Fruit fly (Drosophila melanogaster) whole organism, embryonic: ENCODE measurements around the gene CG13056.

Experiments
- Aef1 ChIP-seq: fragments of 200-800 bp; sonication (Bioruptor generic); IDR thresholded peaks from 3 replicates; pipeline ENCODE4 v1.3.6; 2022; ENCODE audit warnings: missing biosample characterization, missing genetic modification characterization
- BEAF-32 ChIP-seq: fragments of 200-800 bp; sonication (Bioruptor generic); optimal IDR thresholded peaks from 3 replicates; lab custom pipeline; 2017; ENCODE audit warnings: missing biosample characterization, missing genetic modification characterization, mild to moderate bottlenecking, moderate library complexity, missing genetic modification reagents
- CG12391 ChIP-seq: fragments of 200-800 bp; sonication (Bioruptor generic); optimal IDR thresholded peaks from 3 replicates; lab custom pipeline; 2018; ENCODE audit warnings: missing biosample characterization, mild to moderate bottlenecking, missing genetic modification characterization, moderate library complexity
- CG12769 ChIP-seq: fragments of 200-800 bp; sonication (Bioruptor generic); optimal IDR thresholded peaks from 2 replicates; lab custom pipeline; 2019; ENCODE audit warnings: missing biosample characterization, mild to moderate bottlenecking, missing genetic modification characterization, moderate library complexity
- CG17186 ChIP-seq: fragments of 200-800 bp; sonication (Bioruptor generic); optimal IDR thresholded peaks from 3 replicates; lab custom pipeline; 2017; ENCODE audit warnings: missing biosample characterization, missing genetic modification reagents, missing genetic modification characterization
- CG2678 ChIP-seq: fragments of 200-800 bp; sonication (Bioruptor generic); optimal IDR thresholded peaks from 3 replicates; lab custom pipeline; 2019; ENCODE audit warnings: missing biosample characterization, mild to moderate bottlenecking, missing genetic modification characterization, moderate library complexity
- CG31224 ChIP-seq: fragments of 200-800 bp; sonication (Bioruptor generic); IDR thresholded peaks from 2 replicates; pipeline ENCODE4 v1.3.6; 2022; ENCODE audit warnings: missing biosample characterization, missing genetic modification characterization
- CG32532 ChIP-seq: fragments of 200-800 bp; sonication (Bioruptor generic); IDR thresholded peaks from 2 replicates; pipeline ENCODE4 v1.3.6; 2022; ENCODE audit warnings: missing biosample characterization, missing genetic modification characterization
- CG5180 ChIP-seq: fragments of 200-800 bp; sonication (Bioruptor generic); optimal IDR thresholded peaks from 3 replicates; lab custom pipeline; 2017; ENCODE audit warnings: missing biosample characterization, missing genetic modification characterization, mild to moderate bottlenecking, moderate library complexity, missing genetic modification reagents
- CG6689 ChIP-seq: fragments of 200-800 bp; sonication (Bioruptor generic); IDR thresholded peaks from 2 replicates; pipeline ENCODE4 v1.3.6; 2022; ENCODE audit warnings: missing biosample characterization, missing genetic modification characterization
- CG7786 ChIP-seq: fragments of 200-800 bp; sonication (Bioruptor generic); optimal IDR thresholded peaks from 2 replicates; lab custom pipeline; 2016; ENCODE audit warnings: missing biosample characterization, missing genetic modification characterization
- CG8359 ChIP-seq: fragments of 200-800 bp; sonication (Bioruptor generic); optimal IDR thresholded peaks from 2 replicates; lab custom pipeline; 2017; ENCODE audit warnings: missing biosample characterization, mild to moderate bottlenecking, missing genetic modification characterization, borderline replicate concordance
- Dref ChIP-seq: fragments of 200-800 bp; sonication (Bioruptor generic); IDR thresholded peaks from 2 replicates; pipeline ENCODE4 v1.3.6; 2022; ENCODE audit warnings: missing biosample characterization, missing genetic modification characterization
- E2f1 ChIP-seq: fragments of 200-800 bp; sonication (Bioruptor generic); IDR thresholded peaks from 2 replicates; pipeline ENCODE4 v1.3.6; 2022; ENCODE audit warnings: missing biosample characterization, missing genetic modification characterization
- Fer1 ChIP-seq: fragments of 200-800 bp; sonication (Bioruptor generic); optimal IDR thresholded peaks from 2 replicates; lab custom pipeline; 2017; ENCODE audit warnings: missing biosample characterization, mild to moderate bottlenecking, missing genetic modification characterization
- Gug ChIP-seq: fragments of 200-800 bp; sonication (Bioruptor generic); IDR thresholded peaks from 4 replicates; pipeline ENCODE4 v1.3.6; 2022; ENCODE audit warnings: missing biosample characterization, missing genetic modification characterization
- H15 ChIP-seq: fragments of 200-800 bp; sonication (Bioruptor generic); IDR thresholded peaks from 3 replicates; pipeline ENCODE4 v1.3.6; 2022; ENCODE audit warnings: missing biosample characterization, missing genetic modification characterization
- HLHmδ ChIP-seq: fragments of 200-800 bp; sonication (Bioruptor generic); optimal IDR thresholded peaks from 2 replicates; lab custom pipeline; 2018; ENCODE audit warnings: missing biosample characterization, mild to moderate bottlenecking, missing genetic modification characterization, moderate library complexity
- Lim3 ChIP-seq: fragments of 200-800 bp; sonication (Bioruptor generic); IDR thresholded peaks from 2 replicates; pipeline ENCODE4 v1.3.6; 2022; ENCODE audit warnings: missing biosample characterization, missing genetic modification characterization
- Myb ChIP-seq: fragments of 200-800 bp; sonication (Bioruptor generic); optimal IDR thresholded peaks from 2 replicates; lab custom pipeline; 2016; ENCODE audit warnings: missing biosample characterization, missing genetic modification characterization
- Sry-δ ChIP-seq: fragments of 200-800 bp; sonication (Bioruptor generic); optimal IDR thresholded peaks from 2 replicates; lab custom pipeline; 2016; ENCODE audit warnings: missing biosample characterization, missing genetic modification characterization
- Xbp1 ChIP-seq: fragments of 200-800 bp; sonication (Bioruptor generic); optimal IDR thresholded peaks from 3 replicates; lab custom pipeline; 2016; ENCODE audit warnings: missing biosample characterization, mild to moderate bottlenecking, missing genetic modification characterization
- YL-1 ChIP-seq: fragments of 200-800 bp; sonication (Bioruptor generic); optimal IDR thresholded peaks from 3 replicates; lab custom pipeline; 2017; ENCODE audit warnings: missing biosample characterization, mild to moderate bottlenecking, missing genetic modification characterization
- az2 ChIP-seq: fragments of 200-800 bp; sonication (Bioruptor generic); optimal IDR thresholded peaks from 3 replicates; lab custom pipeline; 2016; ENCODE audit warnings: missing biosample characterization, missing genetic modification characterization
- ci ChIP-seq: fragments of 200-800 bp; sonication (Bioruptor generic); IDR thresholded peaks from 3 replicates; pipeline ENCODE4 v1.3.6; 2022; ENCODE audit warnings: missing biosample characterization, missing genetic modification characterization
- dan ChIP-seq: fragments of 200-800 bp; sonication (Bioruptor generic); IDR thresholded peaks from 2 replicates; pipeline ENCODE4 v1.3.6; 2022; ENCODE audit warnings: missing biosample characterization, missing genetic modification characterization
- dmrt99B ChIP-seq: fragments of 200-800 bp; sonication (Bioruptor generic); optimal IDR thresholded peaks from 2 replicates; lab custom pipeline; 2018; ENCODE audit warnings: missing biosample characterization, mild to moderate bottlenecking, missing genetic modification characterization, moderate library complexity
- eve ChIP-seq, 2 experiments: fragments of >200 bp; optimal IDR thresholded peaks; 2 replicates each; lab custom pipeline; 2017; ENCODE audit warnings: missing biosample characterization in 2 of 2, missing genetic modification characterization in 2 of 2
- ftz-f1 ChIP-seq: fragments of 200-800 bp; sonication (Bioruptor generic); optimal IDR thresholded peaks from 2 replicates; lab custom pipeline; 2016; ENCODE audit warnings: missing biosample characterization, missing genetic modification characterization
- fu2 ChIP-seq: fragments of 200-800 bp; sonication (Bioruptor generic); optimal IDR thresholded peaks from 2 replicates; lab custom pipeline; 2016; ENCODE audit warnings: missing biosample characterization, missing genetic modification characterization
- grn ChIP-seq: fragments of 200-800 bp; sonication (Bioruptor generic); optimal IDR thresholded peaks from 3 replicates; lab custom pipeline; 2017; ENCODE audit warnings: missing biosample characterization, missing genetic modification characterization
- gro ChIP-seq: fragments of 200-800 bp; sonication (Bioruptor generic); optimal IDR thresholded peaks from 2 replicates; lab custom pipeline; 2016; ENCODE audit warnings: missing biosample characterization, missing genetic modification characterization
- gsb ChIP-seq: fragments of 200-800 bp; sonication (Bioruptor generic); IDR thresholded peaks from 2 replicates; pipeline ENCODE4 v1.3.6; 2022; ENCODE audit warnings: missing biosample characterization, missing genetic modification characterization
- gsb-n ChIP-seq: fragments of 200-800 bp; sonication (Bioruptor generic); optimal IDR thresholded peaks from 3 replicates; lab custom pipeline; 2018; ENCODE audit warnings: missing biosample characterization, mild to moderate bottlenecking, missing genetic modification characterization
- hkb ChIP-seq, 2 experiments: fragments of 200-800 bp in 1 of 2; fragments of >200 bp in 1 of 2; sonication (Bioruptor generic) in 1 of 2; IDR thresholded peaks in 1 of 2; optimal IDR thresholded peaks in 1 of 2; 2 replicates each; pipeline versions ENCODE4 v1.3.6 to Lab custom; 2017 to 2022; ENCODE audit warnings: missing biosample characterization in 1 of 2, missing genetic modification characterization in 1 of 2
- ind ChIP-seq: fragments of 200-800 bp; sonication (Bioruptor generic); optimal IDR thresholded peaks from 3 replicates; lab custom pipeline; 2016; ENCODE audit warnings: missing biosample characterization, missing genetic modification characterization
- lov ChIP-seq, 2 experiments: fragments of 200-800 bp in 1 of 2; fragments of >200 bp in 1 of 2; sonication (Bioruptor generic) in 1 of 2; IDR thresholded peaks in 1 of 2; optimal IDR thresholded peaks in 1 of 2; 2 replicates in 1 of 2; 3 replicates in 1 of 2; pipeline versions ENCODE4 v1.3.6 to Lab custom; 2017 to 2022; ENCODE audit warnings: missing biosample characterization in 1 of 2, missing genetic modification characterization in 1 of 2
- nerfin-1 ChIP-seq: fragments of 200-800 bp; sonication (Bioruptor generic); optimal IDR thresholded peaks from 3 replicates; lab custom pipeline; 2019; ENCODE audit warnings: missing biosample characterization, mild to moderate bottlenecking, missing genetic modification characterization, moderate library complexity
- pros ChIP-seq: fragments of 200-800 bp; sonication (Bioruptor generic); optimal IDR thresholded peaks from 3 replicates; lab custom pipeline; 2019; ENCODE audit warnings: missing biosample characterization, mild to moderate bottlenecking, missing genetic modification characterization, moderate library complexity
- psq ChIP-seq: fragments of 200-800 bp; sonication (Bioruptor generic); optimal IDR thresholded peaks from 2 replicates; lab custom pipeline; 2017; ENCODE audit warnings: missing biosample characterization, missing genetic modification characterization
- row ChIP-seq: fragments of 200-800 bp; sonication (Bioruptor generic); IDR thresholded peaks from 3 replicates; pipeline ENCODE4 v1.3.6; 2022; ENCODE audit warnings: missing biosample characterization, missing genetic modification characterization
- run ChIP-seq: fragments of 200-800 bp; sonication (Bioruptor generic); optimal IDR thresholded peaks from 3 replicates; lab custom pipeline; 2018; ENCODE audit warnings: missing biosample characterization, mild to moderate bottlenecking, missing genetic modification characterization
- schlank ChIP-seq: fragments of 200-800 bp; sonication (Bioruptor generic); optimal IDR thresholded peaks from 2 replicates; lab custom pipeline; 2018; ENCODE audit warnings: missing biosample characterization, mild to moderate bottlenecking, missing genetic modification characterization
- sens-2 ChIP-seq: fragments of 200-800 bp; sonication (Bioruptor generic); IDR thresholded peaks from 2 replicates; pipeline ENCODE4 v1.3.6; 2022; ENCODE audit warnings: missing biosample characterization, missing genetic modification characterization
- seq ChIP-seq: fragments of 200-800 bp; sonication (Bioruptor generic); IDR thresholded peaks from 2 replicates; pipeline ENCODE4 v1.3.6; 2022; ENCODE audit warnings: missing biosample characterization, missing genetic modification characterization
- sna ChIP-seq: fragments of 200-800 bp; sonication (Bioruptor generic); IDR thresholded peaks from 2 replicates; pipeline ENCODE4 v1.3.6; 2022; ENCODE audit warnings: missing biosample characterization, missing genetic modification characterization; ENCODE audit not compliant: partially characterized antibody
- sr ChIP-seq: fragments of 200-800 bp; sonication (Bioruptor generic); IDR thresholded peaks from 3 replicates; pipeline ENCODE4 v1.3.6; 2022; ENCODE audit warnings: missing biosample characterization, missing genetic modification characterization
- ssp ChIP-seq: fragments of 200-800 bp; sonication (Bioruptor generic); IDR thresholded peaks from 2 replicates; pipeline ENCODE4 v1.3.6; 2022; ENCODE audit warnings: missing biosample characterization, missing genetic modification characterization
- stc ChIP-seq: fragments of 200-800 bp; sonication (Bioruptor generic); IDR thresholded peaks from 2 replicates; pipeline ENCODE4 v1.3.6; 2022; ENCODE audit warnings: missing biosample characterization, missing genetic modification characterization
- sug ChIP-seq: fragments of 200-800 bp; optimal IDR thresholded peaks from 2 replicates; lab custom pipeline; 2019; ENCODE audit warnings: missing biosample characterization, mild to moderate bottlenecking, missing genetic modification characterization, moderate library complexity

Gene CG13056

DNA sequence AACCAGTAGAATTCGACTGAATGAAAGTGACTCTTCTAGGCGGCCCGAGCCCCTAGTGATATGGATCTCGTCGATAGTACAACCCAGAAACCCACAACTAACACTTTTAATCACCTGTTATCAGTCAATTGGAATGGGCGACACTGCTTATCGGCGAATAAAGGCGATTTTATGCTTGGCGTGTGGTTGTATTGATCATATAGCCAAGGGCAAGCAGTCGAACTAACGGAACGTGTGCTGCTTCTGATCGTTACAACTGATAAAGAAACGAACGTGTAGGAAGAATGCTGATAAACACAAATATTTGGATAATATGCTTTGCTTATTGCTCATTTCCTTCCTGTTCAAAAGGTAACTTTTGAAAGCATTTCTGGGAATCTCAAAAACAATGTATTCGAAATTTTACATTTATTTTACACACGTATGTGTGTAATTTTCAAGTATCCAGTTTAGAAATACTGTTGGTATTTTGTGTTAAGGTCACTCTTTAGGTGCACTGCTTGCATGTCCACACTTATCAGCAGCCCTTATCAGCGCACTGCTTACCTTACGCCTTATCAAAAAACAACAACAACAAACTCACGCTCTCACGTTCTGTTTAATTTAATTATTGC lies 48.2 kb downstream of the CG13056 start, which contains the start of gene Agpat4 (continued):
- no peak for TF ChIP-seq gro (GFP tag; lab: Kevin White, UChicago)
- TF ChIP-seq ftz-f1 (GFP tag; lab: Kevin White, UChicago): peak; percentile 42
- TF ChIP-seq grn (GFP tag; lab: Kevin White, UChicago): peak; percentile 100
- no peak for TF ChIP-seq lov (optimal IDR thresholded peaks at IDR 0.05; lab: Kevin White, UChicago)
- no peak for TF ChIP-seq lov (GFP tag; IDR thresholded peaks at IDR 0.05; lab: Robert Waterston, UW)
- TF ChIP-seq ci (GFP tag; lab: Robert Waterston, UW): 0 out of 3 replicates have a peak, but pooled peaks have one; percentile 3
- TF ChIP-seq sr (GFP tag; lab: Robert Waterston, UW): no peak
- TF ChIP-seq pros (GFP tag; lab: Kevin White, UChicago): peak; percentile 21
- peak; percentile 67 for TF ChIP-seq ssp (GFP tag; lab: Robert Waterston, UW)
- no peak for TF ChIP-seq Fer1
- TF ChIP-seq schlank (tag; lab: Kevin White, UChicago): no peak
- TF ChIP-seq CG2678 (tag; lab: Kevin White, UChicago): no peak
- TF ChIP-seq CG12769 (tag; lab: Kevin White, UChicago): peak; percentile 12
- TF ChIP-seq CG7786 (GFP tag; lab: Kevin White, UChicago): no peak
- TF ChIP-seq CG6689: no peak
- no peak for TF ChIP-seq hkb (optimal IDR thresholded peaks at IDR 0.05; lab: Kevin White, UChicago)
- no peak for TF ChIP-seq hkb (GFP tag; IDR thresholded peaks at IDR 0.05; lab: Robert Waterston, UW)
- no peak for TF ChIP-seq Lim3 (GFP tag; lab: Robert Waterston, UW)
- no peak for TF ChIP-seq CG8359 (GFP tag; lab: Kevin White, UChicago)
- peak; percentile 57 for TF ChIP-seq Aef1 (GFP tag; lab: Robert Waterston, UW)
- no peak for TF ChIP-seq eve (GFP tag; optimal IDR thresholded peaks at IDR 0.05; lab: Kevin White, UChicago)
- TF ChIP-seq sug: peak; percentile 99
- TF ChIP-seq stc (GFP tag; lab: Robert Waterston, UW): no peak
- TF ChIP-seq psq (GFP tag; lab: Kevin White, UChicago): no peak
- TF ChIP-seq az2 (GFP tag; lab: Kevin White, UChicago): no peak
- TF ChIP-seq run: no peak
- no peak for TF ChIP-seq ind (GFP tag; lab: Kevin White, UChicago)
- no peak for TF ChIP-seq Xbp1
- no peak for TF ChIP-seq CG17186 (GFP tag; lab: Kevin White, UChicago)
- TF ChIP-seq seq (GFP tag; lab: Robert Waterston, UW): no peak; the same call in none of the 2 replicates
- TF ChIP-seq CG31224 (GFP tag; lab: Robert Waterston, UW): no peak
- no peak for TF ChIP-seq HLHmδ (GFP tag; lab: Kevin White, UChicago)
- no peak for TF ChIP-seq CG12391
- no peak for TF ChIP-seq dmrt99B (tag; lab: Kevin White, UChicago)
- peak; percentile 32; the same call in 1 of the 2 replicates for TF ChIP-seq CG32532 (GFP tag; lab: Robert Waterston, UW)
- TF ChIP-seq E2f1 (GFP tag; lab: Robert Waterston, UW): no peak
- no peak for TF ChIP-seq nerfin-1 (tag; lab: Kevin White, UChicago)
- TF ChIP-seq gsb-n (tag; lab: Kevin White, UChicago): no peak
- no peak for TF ChIP-seq sna (GFP tag; lab: Robert Waterston, UW)
- TF ChIP-seq Sry-δ: peak; percentile 40
- TF ChIP-seq Dref (GFP tag; lab: Robert Waterston, UW): peak; percentile 42
- TF ChIP-seq CG5180 (GFP tag; lab: Kevin White, UChicago): peak; percentile 66
- TF ChIP-seq dan: no peak
- no peak for TF ChIP-seq row
- TF ChIP-seq Myb: peak; percentile 86
- no peak for TF ChIP-seq H15 (GFP tag; lab: Robert Waterston, UW)
- no peak for TF ChIP-seq Gug (GFP tag; lab: Robert Waterston, UW)
- TF ChIP-seq fu2: no peak
- TF ChIP-seq sens-2 (GFP tag; lab: Robert Waterston, UW): no peak
- no peak for TF ChIP-seq gsb (GFP tag; lab: Robert Waterston, UW)
- TF ChIP-seq BEAF-32 (GFP tag; lab: Kevin White, UChicago): peak; percentile 29
- no peak for TF ChIP-seq YL-1
